Fruit fly (Drosophila melanogaster) whole organism, embryonic: Measurements from ENCODE around the gene CG17362.

Experiments used
- Ada2b ChIP-seq: fragments of 200-800 bp; sonication (Bioruptor generic); IDR thresholded peaks from 2 replicates; pipeline ENCODE4 v1.3.6; 2022; ENCODE audit warnings: missing biosample characterization, missing genetic modification characterization
- Antp ChIP-seq: fragments of 200-800 bp; sonication (Bioruptor generic); optimal IDR thresholded peaks from 3 replicates; lab custom pipeline; 2016; ENCODE audit warnings: missing biosample characterization, missing genetic modification characterization
- BtbVII ChIP-seq: fragments of 200-800 bp; sonication (Bioruptor generic); optimal IDR thresholded peaks from 3 replicates; lab custom pipeline; 2017; ENCODE audit warnings: missing biosample characterization, mild to moderate bottlenecking, missing genetic modification characterization
- CG10209 ChIP-seq: fragments of 200-800 bp; sonication (Bioruptor generic); optimal IDR thresholded peaks from 3 replicates; lab custom pipeline; 2017; ENCODE audit warnings: missing biosample characterization, mild to moderate bottlenecking, missing genetic modification characterization, missing genetic modification reagents
- CG10274 ChIP-seq: fragments of 200-800 bp; sonication (Bioruptor generic); optimal IDR thresholded peaks from 3 replicates; lab custom pipeline; 2017; ENCODE audit warnings: missing biosample characterization, mild to moderate bottlenecking, missing genetic modification characterization
- CG10565 ChIP-seq: fragments of 200-800 bp; sonication (Bioruptor generic); optimal IDR thresholded peaks from 3 replicates; lab custom pipeline; 2016; ENCODE audit warnings: missing biosample characterization, mild to moderate bottlenecking, missing genetic modification characterization
- CG12659 ChIP-seq: fragments of 200-800 bp; sonication (Bioruptor generic); optimal IDR thresholded peaks from 3 replicates; lab custom pipeline; 2017; ENCODE audit warnings: mild to moderate bottlenecking, missing biosample characterization, missing genetic modification reagents, missing genetic modification characterization
- CG12769 ChIP-seq: fragments of 200-800 bp; sonication (Bioruptor generic); optimal IDR thresholded peaks from 2 replicates; lab custom pipeline; 2019; ENCODE audit warnings: missing biosample characterization, mild to moderate bottlenecking, missing genetic modification characterization, moderate library complexity
- CG12942 ChIP-seq: fragments of 200-800 bp; sonication (Bioruptor generic); optimal IDR thresholded peaks from 3 replicates; lab custom pipeline; 2016; ENCODE audit warnings: missing biosample characterization, missing genetic modification characterization
- CG13424 ChIP-seq: fragments of 200-800 bp; sonication (Bioruptor generic); optimal IDR thresholded peaks from 2 replicates; lab custom pipeline; 2019; ENCODE audit warnings: missing biosample characterization, mild to moderate bottlenecking, missing genetic modification characterization, moderate library complexity
- CG13894 ChIP-seq: fragments of 200-800 bp; sonication (Bioruptor generic); optimal IDR thresholded peaks from 3 replicates; lab custom pipeline; 2018; ENCODE audit warnings: missing biosample characterization, mild to moderate bottlenecking, missing genetic modification characterization, moderate library complexity
- CG17186 ChIP-seq: fragments of 200-800 bp; sonication (Bioruptor generic); optimal IDR thresholded peaks from 3 replicates; lab custom pipeline; 2017; ENCODE audit warnings: missing biosample characterization, missing genetic modification reagents, missing genetic modification characterization
- CG17612 ChIP-seq: fragments of 200-800 bp; sonication (Bioruptor generic); IDR thresholded peaks from 2 replicates; pipeline ENCODE4 v1.3.6; 2022; ENCODE audit warnings: missing biosample characterization, missing genetic modification characterization
- CG17802 ChIP-seq: fragments of 200-800 bp; sonication (Bioruptor generic); optimal IDR thresholded peaks from 2 replicates; lab custom pipeline; 2018; ENCODE audit warnings: missing biosample characterization, mild to moderate bottlenecking, missing genetic modification characterization, moderate library complexity
- CG1832 ChIP-seq: fragments of 200-800 bp; sonication (Bioruptor generic); optimal IDR thresholded peaks from 2 replicates; lab custom pipeline; 2017; ENCODE audit warnings: missing biosample characterization, mild to moderate bottlenecking, missing genetic modification characterization, inconsistent platforms
- CG18619 ChIP-seq: fragments of 200-800 bp; sonication (Bioruptor generic); optimal IDR thresholded peaks from 3 replicates; lab custom pipeline; 2017; ENCODE audit warnings: missing biosample characterization, mild to moderate bottlenecking, missing genetic modification characterization
- CG2116 ChIP-seq: fragments of 200-800 bp; sonication (Bioruptor generic); optimal IDR thresholded peaks from 3 replicates; lab custom pipeline; 2018; ENCODE audit warnings: missing biosample characterization, mild to moderate bottlenecking, missing genetic modification characterization
- CG31441 ChIP-seq: fragments of 200-800 bp; sonication (Bioruptor generic); IDR thresholded peaks from 2 replicates; pipeline ENCODE4 v1.3.6; 2022; ENCODE audit warnings: missing biosample characterization, missing genetic modification characterization
- CG4707 ChIP-seq: fragments of 200-800 bp; sonication (Bioruptor generic); optimal IDR thresholded peaks from 2 replicates; lab custom pipeline; 2018; ENCODE audit warnings: missing biosample characterization, mild to moderate bottlenecking, missing genetic modification characterization, moderate library complexity
- CG4820 ChIP-seq: fragments of 200-800 bp; sonication (Bioruptor generic); optimal IDR thresholded peaks from 3 replicates; lab custom pipeline; 2016; ENCODE audit warnings: missing biosample characterization, missing genetic modification characterization
- CG4854 ChIP-seq: fragments of 200-800 bp; sonication (Bioruptor generic); optimal IDR thresholded peaks from 2 replicates; lab custom pipeline; 2016; ENCODE audit warnings: missing biosample characterization, missing genetic modification characterization, inconsistent platforms
- Doc2 ChIP-seq: fragments of 200-800 bp; sonication (Bioruptor generic); IDR thresholded peaks from 2 replicates; pipeline ENCODE4 v1.3.6; 2022; ENCODE audit warnings: missing biosample characterization, missing genetic modification characterization
- Fer3 ChIP-seq: fragments of 200-800 bp; sonication (Bioruptor generic); optimal IDR thresholded peaks from 2 replicates; lab custom pipeline; 2018; ENCODE audit warnings: missing biosample characterization, mild to moderate bottlenecking, missing genetic modification characterization, moderate library complexity
- Hmr ChIP-seq: fragments of 200-800 bp; sonication (Bioruptor generic); optimal IDR thresholded peaks from 3 replicates; lab custom pipeline; 2017; ENCODE audit warnings: mild to moderate bottlenecking, missing biosample characterization, missing genetic modification reagents, missing genetic modification characterization
- Hr51 ChIP-seq, 2 experiments: fragments of 200-800 bp; sonication (Bioruptor generic); optimal IDR thresholded peaks; 2 replicates in 1 of 2; 3 replicates in 1 of 2; lab custom pipeline; 2016 to 2018; ENCODE audit warnings: missing biosample characterization in 2 of 2, missing genetic modification characterization in 2 of 2, mild to moderate bottlenecking in 1 of 2, moderate library complexity in 1 of 2
- Hr78 ChIP-seq, 2 experiments: fragments of 200-800 bp in 1 of 2; fragments of >200 bp in 1 of 2; sonication (Bioruptor generic) in 1 of 2; optimal IDR thresholded peaks; 2 replicates each; lab custom pipeline; 2017 to 2019; ENCODE audit warnings: missing biosample characterization in 2 of 2, missing genetic modification characterization in 2 of 2, mild to moderate bottlenecking in 1 of 2, moderate library complexity in 1 of 2
- Lim3 ChIP-seq: fragments of 200-800 bp; sonication (Bioruptor generic); IDR thresholded peaks from 2 replicates; pipeline ENCODE4 v1.3.6; 2022; ENCODE audit warnings: missing biosample characterization, missing genetic modification characterization
- MTF-1 ChIP-seq: fragments of 200-800 bp; sonication (Bioruptor generic); optimal IDR thresholded peaks from 2 replicates; lab custom pipeline; 2018; ENCODE audit warnings: missing biosample characterization, mild to moderate bottlenecking, missing genetic modification characterization, borderline replicate concordance
- Six4 ChIP-seq: fragments of 200-800 bp; sonication (Bioruptor generic); optimal IDR thresholded peaks from 2 replicates; lab custom pipeline; 2016; ENCODE audit warnings: missing biosample characterization, missing genetic modification characterization
- Xbp1 ChIP-seq: fragments of 200-800 bp; sonication (Bioruptor generic); optimal IDR thresholded peaks from 3 replicates; lab custom pipeline; 2016; ENCODE audit warnings: missing biosample characterization, mild to moderate bottlenecking, missing genetic modification characterization
- aop ChIP-seq: fragments of 200-800 bp; sonication (Bioruptor generic); IDR thresholded peaks from 2 replicates; pipeline ENCODE4 v1.3.6; 2022; ENCODE audit warnings: missing biosample characterization, missing genetic modification characterization
- esg ChIP-seq: fragments of 200-800 bp; sonication (Bioruptor generic); conservative IDR thresholded peaks from 2 replicates; pipeline ENCODE4 v1.3.6; 2022; ENCODE audit warnings: missing biosample characterization, missing genetic modification characterization
- fd96Cb ChIP-seq: fragments of 200-800 bp; sonication (Bioruptor generic); optimal IDR thresholded peaks from 2 replicates; lab custom pipeline; 2018; ENCODE audit warnings: missing biosample characterization, mild to moderate bottlenecking, missing genetic modification characterization, moderate library complexity
- gfzf ChIP-seq: fragments of 200-800 bp; sonication (Bioruptor generic); optimal IDR thresholded peaks from 2 replicates; lab custom pipeline; 2016; ENCODE audit warnings: missing biosample characterization, mild to moderate bottlenecking, missing genetic modification characterization, moderate library complexity
- hbn ChIP-seq: fragments of 200-800 bp; sonication (Bioruptor generic); IDR thresholded peaks from 2 replicates; pipeline ENCODE4 v1.3.6; 2022; ENCODE audit warnings: missing biosample characterization, missing genetic modification characterization; ENCODE audit not compliant: partially characterized antibody
- lab ChIP-seq: fragments of 200-800 bp; sonication (Bioruptor generic); optimal IDR thresholded peaks from 3 replicates; lab custom pipeline; 2017; ENCODE audit warnings: missing biosample characterization, missing genetic modification characterization, mild to moderate bottlenecking, moderate library complexity, missing genetic modification reagents
- lilli ChIP-seq: fragments of 200-800 bp; sonication (Bioruptor generic); optimal IDR thresholded peaks from 3 replicates; lab custom pipeline; 2016; ENCODE audit warnings: missing biosample characterization, missing genetic modification characterization
- lov ChIP-seq, 2 experiments: fragments of 200-800 bp in 1 of 2; fragments of >200 bp in 1 of 2; sonication (Bioruptor generic) in 1 of 2; IDR thresholded peaks in 1 of 2; optimal IDR thresholded peaks in 1 of 2; 2 replicates in 1 of 2; 3 replicates in 1 of 2; pipeline versions ENCODE4 v1.3.6 to Lab custom; 2017 to 2022; ENCODE audit warnings: missing biosample characterization in 1 of 2, missing genetic modification characterization in 1 of 2
- rib ChIP-seq: fragments of 200-800 bp; sonication (Bioruptor generic); IDR thresholded peaks from 2 replicates; pipeline ENCODE4 v1.3.6; 2022; ENCODE audit warnings: missing biosample characterization, missing genetic modification characterization
- seq ChIP-seq: fragments of 200-800 bp; sonication (Bioruptor generic); IDR thresholded peaks from 2 replicates; pipeline ENCODE4 v1.3.6; 2022; ENCODE audit warnings: missing biosample characterization, missing genetic modification characterization
- sima ChIP-seq: fragments of 200-800 bp; sonication (Bioruptor generic); optimal IDR thresholded peaks from 2 replicates; lab custom pipeline; 2016; ENCODE audit warnings: missing biosample characterization, missing genetic modification characterization
- sna ChIP-seq: fragments of 200-800 bp; sonication (Bioruptor generic); IDR thresholded peaks from 2 replicates; pipeline ENCODE4 v1.3.6; 2022; ENCODE audit warnings: missing biosample characterization, missing genetic modification characterization; ENCODE audit not compliant: partially characterized antibody
- so ChIP-seq: fragments of 200-800 bp; sonication (Bioruptor generic); IDR thresholded peaks from 3 replicates; pipeline ENCODE4 v1.3.6; 2022; ENCODE audit warnings: missing biosample characterization, missing genetic modification characterization
- ssp ChIP-seq: fragments of 200-800 bp; sonication (Bioruptor generic); IDR thresholded peaks from 2 replicates; pipeline ENCODE4 v1.3.6; 2022; ENCODE audit warnings: missing biosample characterization, missing genetic modification characterization
- tna ChIP-seq: fragments of 200-800 bp; sonication (Bioruptor generic); IDR thresholded peaks from 2 replicates; pipeline ENCODE4 v1.3.6; 2022; ENCODE audit warnings: missing biosample characterization, missing genetic modification characterization; ENCODE audit not compliant: partially characterized antibody
- toy ChIP-seq: fragments of 200-800 bp; sonication (Bioruptor generic); IDR thresholded peaks from 2 replicates; pipeline ENCODE4 v1.3.6; 2022; ENCODE audit warnings: missing biosample characterization, missing genetic modification characterization
- z ChIP-seq: fragments of 200-800 bp; sonication (Bioruptor generic); IDR thresholded peaks from 3 replicates; pipeline ENCODE4 v1.3.6; 2022; ENCODE audit warnings: missing biosample characterization, missing genetic modification characterization

CG17362 gene

DNA sequence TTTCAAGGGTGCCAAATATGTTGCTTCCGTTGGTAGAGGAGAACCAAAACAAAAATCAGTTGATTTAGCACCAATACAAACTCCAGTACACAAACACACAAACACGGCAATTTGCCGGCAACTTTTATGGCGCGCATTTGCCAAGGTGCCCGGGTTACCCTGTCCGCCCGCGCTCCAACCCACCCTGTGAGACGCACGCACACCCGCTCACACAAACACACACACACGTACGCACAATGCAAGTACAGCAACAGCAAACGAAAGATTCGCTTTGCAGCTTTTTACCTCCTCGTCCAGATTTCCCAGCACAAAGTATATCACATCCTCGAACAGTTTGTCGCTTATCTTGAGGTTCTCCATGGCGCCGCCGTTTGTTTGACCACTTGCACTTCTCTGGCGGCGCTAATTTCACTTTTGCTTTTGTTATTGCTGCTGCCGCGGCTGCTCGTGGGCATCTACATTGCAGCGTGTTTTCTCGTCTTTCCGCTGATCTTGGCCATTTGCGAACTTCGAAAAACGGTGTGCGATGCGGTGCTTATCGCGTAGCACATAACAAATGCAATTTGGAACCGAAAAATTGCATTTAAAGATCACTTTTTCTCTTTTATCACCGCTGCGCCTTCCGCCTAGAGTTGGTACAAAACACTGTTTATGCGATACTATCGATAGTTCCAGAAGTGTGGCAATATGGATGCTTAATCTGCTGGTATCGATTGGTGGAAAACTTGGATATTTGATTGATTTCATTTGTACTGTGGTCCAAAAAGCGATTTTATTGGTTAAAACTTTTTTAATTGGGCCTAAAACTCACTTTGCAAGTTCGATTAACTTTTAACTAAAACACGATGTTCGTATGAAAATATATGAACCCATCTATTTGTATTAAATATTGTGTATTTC, 42.3 kb downstream of the CG17362 start, which contains the start of gene Ptip (continued):
- TF ChIP-seq CG4854 (GFP tag; lab: Kevin White, UChicago) (no peak), z (GFP tag; lab: Robert Waterston, UW) (no peak), lov (optimal IDR thresholded peaks at IDR 0.05; lab: Kevin White, UChicago) (no peak), lov (GFP tag; IDR thresholded peaks at IDR 0.05; lab: Robert Waterston, UW) (peak; percentile 63; the same call in 1 of the 3 replicates), Antp (GFP tag; lab: Kevin White, UChicago) (peak; percentile 59), sima (GFP tag; lab: Kevin White, UChicago) (no peak), CG12659 (GFP tag; lab: Kevin White, UChicago) (peak; percentile 52), seq (GFP tag; lab: Robert Waterston, UW) (peak; percentile 81), lilli (GFP tag; lab: Kevin White, UChicago) (peak; percentile 1), MTF-1 (GFP tag; lab: Kevin White, UChicago) (peak; percentile 79), BtbVII (GFP tag; lab: Kevin White, UChicago) (no peak), CG13424 (tag; lab: Kevin White, UChicago) (peak; percentile 39), gfzf (GFP tag; lab: Kevin White, UChicago) (peak; percentile 50), esg (GFP tag; lab: Robert Waterston, UW) (no peak), CG17612 (GFP tag; lab: Robert Waterston, UW) (no peak), CG17186 (GFP tag; lab: Kevin White, UChicago) (peak; percentile 26), Hr51 (GFP tag; optimal IDR thresholded peaks at IDR 0.05; lab: Kevin White, UChicago) (no peak), rib (GFP tag; lab: Robert Waterston, UW) (peak; percentile 53), Fer3 (no peak), fd96Cb (tag; lab: Kevin White, UChicago) (no peak), so (GFP tag; lab: Robert Waterston, UW) (no peak), sna (GFP tag; lab: Robert Waterston, UW) (peak; percentile 90), Lim3 (GFP tag; lab: Robert Waterston, UW) (no peak), CG4707 (GFP tag; lab: Kevin White, UChicago) (peak; percentile 99), toy (no peak), lab (GFP tag; lab: Kevin White, UChicago) (peak; percentile 49), CG10209 (GFP tag; lab: Kevin White, UChicago) (no peak), CG31441 (GFP tag; lab: Robert Waterston, UW) (no peak), tna (GFP tag; lab: Robert Waterston, UW) (peak; percentile 89), CG1832 (no peak), Doc2 (GFP tag; lab: Robert Waterston, UW) (no peak), CG17802 (tag; lab: Kevin White, UChicago) (peak; percentile 9), aop (no peak), CG2116 (GFP tag; lab: Kevin White, UChicago) (peak; percentile 91), CG13894 (no peak), Hr78 (GFP tag; optimal IDR thresholded peaks at IDR 0.05; lab: Kevin White, UChicago) (no peak), Xbp1 (GFP tag; lab: Kevin White, UChicago) (peak; percentile 37), Hmr (GFP tag; lab: Kevin White, UChicago) (peak; percentile 54), Ada2b (GFP tag; lab: Robert Waterston, UW) (0 out of 2 replicates have a peak, but pooled peaks have one; percentile 19), CG18619 (GFP tag; lab: Kevin White, UChicago) (peak; percentile 30), CG12769 (tag; lab: Kevin White, UChicago) (no peak), CG10274 (GFP tag; lab: Kevin White, UChicago) (no peak), CG12942 (peak; percentile 17), CG10565 (GFP tag; lab: Kevin White, UChicago) (no peak), Six4 (GFP tag; lab: Kevin White, UChicago) (peak; percentile 2), CG4820 (GFP tag; lab: Kevin White, UChicago) (no peak), hbn (peak; percentile 93), ssp (GFP tag; lab: Robert Waterston, UW) (no peak)
